Fruit fly (Drosophila melanogaster): ENCODE results near the gene beat-Vb.

DNA sequence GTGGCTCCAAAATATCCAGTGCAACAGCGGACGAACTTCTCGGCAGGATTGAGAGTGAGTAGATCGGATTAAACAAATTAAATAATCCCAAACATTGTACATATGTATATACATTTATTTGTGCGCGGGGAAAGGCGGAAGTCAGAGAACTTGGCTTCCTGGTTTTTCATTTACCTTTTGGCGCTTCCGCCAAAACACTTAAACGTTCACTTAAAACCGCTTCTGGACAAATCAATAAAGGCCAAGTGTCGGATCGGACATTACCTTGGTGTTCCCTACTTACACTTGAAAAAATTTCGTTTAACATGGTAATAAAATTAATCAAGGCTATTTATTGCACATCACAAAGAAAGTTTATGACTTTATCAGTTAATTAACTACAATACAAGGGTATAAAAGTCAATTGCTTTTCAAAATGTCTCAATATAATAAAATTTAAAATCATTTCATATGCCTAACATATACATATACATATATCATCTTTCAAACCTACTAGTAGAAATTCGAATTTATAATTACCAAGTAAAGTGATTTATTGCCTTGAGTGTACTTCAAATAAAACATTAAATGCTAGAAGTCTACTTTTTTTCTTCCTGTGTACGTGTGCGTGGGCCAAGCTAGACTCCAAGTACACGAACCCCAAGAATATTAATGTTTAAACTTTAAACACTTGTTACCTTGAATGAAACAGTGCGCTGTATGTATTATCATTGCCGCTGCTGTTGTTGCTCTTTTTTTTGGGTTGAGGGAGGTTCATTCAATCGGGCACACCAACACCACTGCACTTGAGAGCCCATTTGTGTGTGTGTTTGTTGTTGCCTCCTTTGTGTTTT lies 65.7 kb downstream of the beat-Vb start:
- no peak for TF ChIP-seq Sin3A (optimal IDR thresholded peaks at IDR 0.05)
- TF ChIP-seq ttk (optimal IDR thresholded peaks at IDR 0.05), result no peak
- TF ChIP-seq psq (optimal IDR thresholded peaks at IDR 0.05), result no peak
- no peak for TF ChIP-seq h (optimal IDR thresholded peaks at IDR 0.05)
- TF ChIP-seq Myc (optimal IDR thresholded peaks at IDR 0.05), result no peak
- no peak for TF ChIP-seq insv (optimal IDR thresholded peaks at IDR 0.05)

Data from Kc167 (cell line).